Worm (Caenorhabditis elegans) whole organism, late embryonic: ENCODE results near the gene R09F10.1.

Source experiments
- F13H6.1 ChIP-seq: sonication (generic microtip); optimal IDR thresholded peaks from 2 replicates; lab custom pipeline; 2016; ENCODE audit warnings: missing genetic modification characterization, missing compliant biosample characterization
- ceh-14 ChIP-seq: sonication (generic microtip); optimal IDR thresholded peaks from 2 replicates; lab custom pipeline; 2016; ENCODE audit warnings: missing genotype, missing genetic modification characterization, missing compliant biosample characterization
- npax-4 ChIP-seq: sonication (generic microtip); optimal IDR thresholded peaks from 2 replicates; lab custom pipeline; 2016; ENCODE audit warnings: missing genetic modification characterization, missing compliant biosample characterization
- pqm-1 ChIP-seq: sonication (generic microtip); optimal IDR thresholded peaks from 2 replicates; lab custom pipeline; 2016; ENCODE audit warnings: missing genetic modification characterization, missing compliant biosample characterization

DNA sequence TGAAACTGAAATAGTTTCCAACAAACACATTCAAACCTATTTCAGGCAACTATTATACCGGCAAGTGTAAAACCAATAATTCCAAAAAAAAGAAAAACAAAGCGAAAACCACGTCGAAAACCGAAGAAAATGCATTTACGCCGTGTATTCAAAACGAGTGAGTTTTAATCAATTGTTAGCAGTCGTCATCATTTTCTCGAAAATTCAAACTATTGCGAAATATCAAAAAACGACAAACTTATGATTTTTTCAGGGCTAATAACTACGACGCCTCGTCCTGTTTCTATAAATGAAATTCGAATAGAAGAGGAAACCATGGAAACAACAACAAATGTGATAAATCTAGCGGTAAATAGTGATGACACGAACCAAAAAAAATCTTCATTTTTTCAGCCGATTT is 37.2 kb upstream of the R09F10.1 start:
- TF ChIP-seq ceh-14 (no peak), npax-4 (tag; lab: Kevin White, UChicago) (no peak), F13H6.1 (tag; lab: Kevin White, UChicago) (no peak), pqm-1 (tag; lab: Kevin White, UChicago) (no peak)
